Worm (Caenorhabditis elegans): ENCODE data around the gene F52E10.4.

- no peak for TF ChIP-seq zag-1 (tag; optimal IDR thresholded peaks at IDR 0.05)
- peak in 1 of 3 experiments; percentile 22 for TF ChIP-seq elt-3 (tag; optimal IDR thresholded peaks at IDR 0.05)
- TF ChIP-seq nhr-28 (tag; optimal IDR thresholded peaks at IDR 0.05) = no peak
- TF ChIP-seq nhr-77 (tag; optimal IDR thresholded peaks at IDR 0.05) = peak; percentile 26
- peak; percentile 7 for TF ChIP-seq elt-2 (tag; optimal IDR thresholded peaks at IDR 0.05)
- TF ChIP-seq aly-2 (tag; optimal IDR thresholded peaks at IDR 0.05) = no peak
- TF ChIP-seq nhr-76 (tag; optimal IDR thresholded peaks at IDR 0.05) = no peak
- TF ChIP-seq nhr-11 (tag; optimal IDR thresholded peaks at IDR 0.05) = no peak
- no peak for TF ChIP-seq ztf-11 (tag; optimal IDR thresholded peaks at IDR 0.05)
- TF ChIP-seq egl-27 (tag; optimal IDR thresholded peaks at IDR 0.05) = peak; percentile 14
- TF ChIP-seq fkh-10 (GFP tag; optimal IDR thresholded peaks at IDR 0.05) = no peak
- TF ChIP-seq ama-1 (optimal IDR thresholded peaks at IDR 0.05) = no peak
Measured at ce11 chrX:16271147-16271546, 21.7 kb downstream of the F52E10.4 start.

All from whole organism, L3 larva.